Fruit fly (Drosophila melanogaster) whole organism, embryonic: Measurements from ENCODE around the gene CG33947.

ENCODE experiments used
- Antp ChIP-seq: fragments of 200-800 bp; sonication (Bioruptor generic); optimal IDR thresholded peaks from 3 replicates; lab custom pipeline; 2016; ENCODE audit warnings: missing biosample characterization, missing genetic modification characterization
- CG10274 ChIP-seq: fragments of 200-800 bp; sonication (Bioruptor generic); optimal IDR thresholded peaks from 3 replicates; lab custom pipeline; 2017; ENCODE audit warnings: missing biosample characterization, mild to moderate bottlenecking, missing genetic modification characterization
- CG11085 ChIP-seq: fragments of 200-800 bp; sonication (Bioruptor generic); IDR thresholded peaks from 2 replicates; pipeline ENCODE4 v1.3.6; 2022; ENCODE audit warnings: missing biosample characterization, missing genetic modification characterization
- CG12155 ChIP-seq: fragments of 200-800 bp; sonication (Bioruptor generic); optimal IDR thresholded peaks from 3 replicates; lab custom pipeline; 2016; ENCODE audit warnings: missing biosample characterization, missing genetic modification characterization
- CG1233 ChIP-seq: fragments of 200-800 bp; sonication (Bioruptor generic); optimal IDR thresholded peaks from 4 replicates; lab custom pipeline; 2018; ENCODE audit warnings: missing biosample characterization, mild to moderate bottlenecking, missing genetic modification characterization
- CG13424 ChIP-seq: fragments of 200-800 bp; sonication (Bioruptor generic); optimal IDR thresholded peaks from 2 replicates; lab custom pipeline; 2019; ENCODE audit warnings: missing biosample characterization, mild to moderate bottlenecking, missing genetic modification characterization, moderate library complexity
- CG15601 ChIP-seq: fragments of 200-800 bp; sonication (Bioruptor generic); optimal IDR thresholded peaks from 3 replicates; lab custom pipeline; 2019; ENCODE audit warnings: missing biosample characterization, mild to moderate bottlenecking, missing genetic modification characterization, moderate library complexity
- CG2116 ChIP-seq: fragments of 200-800 bp; sonication (Bioruptor generic); optimal IDR thresholded peaks from 3 replicates; lab custom pipeline; 2018; ENCODE audit warnings: missing biosample characterization, mild to moderate bottlenecking, missing genetic modification characterization
- CG2202 ChIP-seq: fragments of 200-800 bp; sonication (Bioruptor generic); optimal IDR thresholded peaks from 2 replicates; lab custom pipeline; 2018; ENCODE audit warnings: missing biosample characterization, mild to moderate bottlenecking, missing genetic modification characterization
- CG2712 ChIP-seq: fragments of 200-800 bp; optimal IDR thresholded peaks from 3 replicates; lab custom pipeline; 2019; ENCODE audit warnings: missing biosample characterization, mild to moderate bottlenecking, missing genetic modification characterization, moderate library complexity
- CG32772 ChIP-seq: fragments of 200-800 bp; sonication (Bioruptor generic); IDR thresholded peaks from 2 replicates; pipeline ENCODE4 v1.3.6; 2022; ENCODE audit warnings: missing biosample characterization, missing genetic modification characterization
- CG4360 ChIP-seq: fragments of 200-800 bp; sonication (Bioruptor generic); IDR thresholded peaks from 2 replicates; pipeline ENCODE4 v1.3.6; 2022; ENCODE audit warnings: missing biosample characterization, missing genetic modification characterization
- CG4617 ChIP-seq: fragments of 200-800 bp; sonication (Bioruptor generic); optimal IDR thresholded peaks from 3 replicates; lab custom pipeline; 2016; ENCODE audit warnings: missing biosample characterization, missing genetic modification characterization, borderline replicate concordance
- CG6683 ChIP-seq: fragments of 200-800 bp; sonication (Bioruptor generic); optimal IDR thresholded peaks from 2 replicates; lab custom pipeline; 2017; ENCODE audit warnings: missing biosample characterization, mild to moderate bottlenecking, missing genetic modification characterization, missing genetic modification reagents
- CG6813 ChIP-seq: fragments of 200-800 bp; sonication (Bioruptor generic); optimal IDR thresholded peaks from 2 replicates; lab custom pipeline; 2017; ENCODE audit warnings: missing biosample characterization, missing genetic modification characterization, mild to moderate bottlenecking, moderate library complexity, missing genetic modification reagents
- CG8089 ChIP-seq: fragments of 200-800 bp; sonication (Bioruptor generic); optimal IDR thresholded peaks from 3 replicates; lab custom pipeline; 2016; ENCODE audit warnings: missing biosample characterization, missing genetic modification characterization
- CG8944 ChIP-seq: fragments of 200-800 bp; sonication (Bioruptor generic); optimal IDR thresholded peaks from 3 replicates; lab custom pipeline; 2016; ENCODE audit warnings: missing biosample characterization, missing genetic modification characterization
- CoRest ChIP-seq: fragments of 200-800 bp; sonication (Bioruptor generic); optimal IDR thresholded peaks from 3 replicates; lab custom pipeline; 2018; ENCODE audit warnings: missing biosample characterization, mild to moderate bottlenecking, missing genetic modification characterization, moderate library complexity
- E2f1 ChIP-seq: fragments of 200-800 bp; sonication (Bioruptor generic); IDR thresholded peaks from 2 replicates; pipeline ENCODE4 v1.3.6; 2022; ENCODE audit warnings: missing biosample characterization, missing genetic modification characterization
- Elba2 ChIP-seq: fragments of 200-800 bp; sonication (Bioruptor generic); optimal IDR thresholded peaks from 3 replicates; lab custom pipeline; 2016; ENCODE audit warnings: missing biosample characterization, missing genetic modification characterization
- Gug ChIP-seq: fragments of 200-800 bp; sonication (Bioruptor generic); IDR thresholded peaks from 4 replicates; pipeline ENCODE4 v1.3.6; 2022; ENCODE audit warnings: missing biosample characterization, missing genetic modification characterization
- HHEX ChIP-seq: fragments of 200-800 bp; sonication (Bioruptor generic); optimal IDR thresholded peaks from 3 replicates; lab custom pipeline; 2017; ENCODE audit warnings: missing biosample characterization, mild to moderate bottlenecking, missing genetic modification characterization, missing genetic modification reagents
- Hand ChIP-seq: fragments of 200-800 bp; sonication (Bioruptor generic); optimal IDR thresholded peaks from 2 replicates; lab custom pipeline; 2017; ENCODE audit warnings: mild to moderate bottlenecking, missing biosample characterization, missing genetic modification reagents, missing genetic modification characterization
- HmgD ChIP-seq: fragments of 200-800 bp; sonication (Bioruptor generic); optimal IDR thresholded peaks from 3 replicates; lab custom pipeline; 2016; ENCODE audit warnings: missing biosample characterization, missing genetic modification characterization
- Hmr ChIP-seq: fragments of 200-800 bp; sonication (Bioruptor generic); optimal IDR thresholded peaks from 3 replicates; lab custom pipeline; 2017; ENCODE audit warnings: mild to moderate bottlenecking, missing biosample characterization, missing genetic modification reagents, missing genetic modification characterization
- MBD-R2 ChIP-seq: fragments of 200-800 bp; sonication (Bioruptor generic); IDR thresholded peaks from 2 replicates; pipeline ENCODE4 v1.3.6; 2022; ENCODE audit warnings: missing biosample characterization, missing genetic modification characterization
- Med ChIP-seq: fragments of 200-800 bp; sonication (Bioruptor generic); peaks from one replicate; lab custom pipeline; 2016; ENCODE audit warnings: missing biosample characterization, missing genetic modification characterization, mild to moderate bottlenecking, inconsistent platforms, moderate library complexity
- Side ChIP-seq: fragments of 200-800 bp; sonication (Bioruptor generic); optimal IDR thresholded peaks from 2 replicates; lab custom pipeline; 2016; ENCODE audit warnings: missing biosample characterization, missing genetic modification characterization
- Sox100B ChIP-seq: fragments of 200-800 bp; sonication (Bioruptor generic); optimal IDR thresholded peaks from 3 replicates; lab custom pipeline; 2018; ENCODE audit warnings: missing biosample characterization, mild to moderate bottlenecking, missing genetic modification characterization
- Stat92E ChIP-seq, 3 experiments: fragments of >200 bp in 2 of 3; fragments of 200-800 bp in 1 of 3; sonication (Bioruptor generic) in 1 of 3; optimal IDR thresholded peaks; 2 replicates each; lab custom pipeline; 2017 to 2019; ENCODE audit warnings: missing biosample characterization in 3 of 3, missing genetic modification characterization in 3 of 3, mild to moderate bottlenecking in 1 of 3, moderate library complexity in 1 of 3
- Trl ChIP-seq, 3 experiments: fragments of >200 bp in 2 of 3; fragments of 200-800 bp in 1 of 3; sonication (Bioruptor generic) in 1 of 3; optimal IDR thresholded peaks; 2 replicates in 1 of 3; 3 replicates in 2 of 3; lab custom pipeline; 2016 to 2017; ENCODE audit warnings: missing biosample characterization in 1 of 3, missing genetic modification characterization in 1 of 3
- amos ChIP-seq: fragments of 200-800 bp; sonication (Bioruptor generic); IDR thresholded peaks from 2 replicates; pipeline ENCODE4 v1.3.6; 2022; ENCODE audit warnings: missing biosample characterization, missing genetic modification characterization; ENCODE audit not compliant: partially characterized antibody
- bab2 ChIP-seq: fragments of 200-800 bp; sonication (Bioruptor generic); optimal IDR thresholded peaks from 2 replicates; lab custom pipeline; 2016; ENCODE audit warnings: missing biosample characterization, missing genetic modification characterization
- btn ChIP-seq: fragments of 200-800 bp; sonication (Bioruptor generic); optimal IDR thresholded peaks from 2 replicates; lab custom pipeline; 2016; ENCODE audit warnings: missing biosample characterization, missing genetic modification characterization
- gcm2 ChIP-seq: fragments of 200-800 bp; sonication (Bioruptor generic); optimal IDR thresholded peaks from 2 replicates; lab custom pipeline; 2016; ENCODE audit warnings: missing biosample characterization, missing genetic modification characterization
- gfzf ChIP-seq: fragments of 200-800 bp; sonication (Bioruptor generic); optimal IDR thresholded peaks from 2 replicates; lab custom pipeline; 2016; ENCODE audit warnings: missing biosample characterization, mild to moderate bottlenecking, missing genetic modification characterization, moderate library complexity
- jumu ChIP-seq: fragments of 200-800 bp; sonication (Bioruptor generic); optimal IDR thresholded peaks from 3 replicates; lab custom pipeline; 2016; ENCODE audit warnings: missing biosample characterization, missing genetic modification characterization
- lab ChIP-seq: fragments of 200-800 bp; sonication (Bioruptor generic); optimal IDR thresholded peaks from 3 replicates; lab custom pipeline; 2017; ENCODE audit warnings: missing biosample characterization, missing genetic modification characterization, mild to moderate bottlenecking, moderate library complexity, missing genetic modification reagents
- lilli ChIP-seq: fragments of 200-800 bp; sonication (Bioruptor generic); optimal IDR thresholded peaks from 3 replicates; lab custom pipeline; 2016; ENCODE audit warnings: missing biosample characterization, missing genetic modification characterization
- lmd ChIP-seq: fragments of 200-800 bp; sonication (Bioruptor generic); IDR thresholded peaks from 2 replicates; pipeline ENCODE4 v1.3.6; 2022; ENCODE audit warnings: missing biosample characterization, missing genetic modification characterization
- luna ChIP-seq: fragments of 200-800 bp; sonication (Bioruptor generic); optimal IDR thresholded peaks from 2 replicates; lab custom pipeline; 2016; ENCODE audit warnings: missing biosample characterization, missing genetic modification characterization
- maf-S ChIP-seq: fragments of 200-800 bp; sonication (Bioruptor generic); optimal IDR thresholded peaks from 2 replicates; lab custom pipeline; 2016; ENCODE audit warnings: missing biosample characterization, missing genetic modification characterization
- p53 ChIP-seq: fragments of 200-800 bp; sonication (Bioruptor generic); optimal IDR thresholded peaks from 2 replicates; lab custom pipeline; 2016; ENCODE audit warnings: missing biosample characterization, missing genetic modification characterization
- pho ChIP-seq: fragments of 200-800 bp; sonication (Bioruptor generic); optimal IDR thresholded peaks from 2 replicates; lab custom pipeline; 2016; ENCODE audit warnings: missing biosample characterization, missing genetic modification characterization
- pita ChIP-seq: fragments of 200-800 bp; sonication (Bioruptor generic); optimal IDR thresholded peaks from 2 replicates; lab custom pipeline; 2017; ENCODE audit warnings: missing biosample characterization, mild to moderate bottlenecking, missing genetic modification characterization
- prd ChIP-seq, 3 experiments: fragments of >200 bp in 2 of 3; fragments of 200-800 bp in 1 of 3; sonication (Bioruptor generic) in 1 of 3; optimal IDR thresholded peaks in 2 of 3; IDR thresholded peaks in 1 of 3; 2 replicates in 2 of 3; 3 replicates in 1 of 3; pipeline versions ENCODE4 v1.3.6 to Lab custom; 2017 to 2022; ENCODE audit warnings: missing biosample characterization in 1 of 3, missing genetic modification characterization in 1 of 3
- schlank ChIP-seq: fragments of 200-800 bp; sonication (Bioruptor generic); optimal IDR thresholded peaks from 2 replicates; lab custom pipeline; 2018; ENCODE audit warnings: missing biosample characterization, mild to moderate bottlenecking, missing genetic modification characterization
- zen2 ChIP-seq: fragments of 200-800 bp; sonication (Bioruptor generic); IDR thresholded peaks from 3 replicates; pipeline ENCODE4 v1.3.6; 2022; ENCODE audit warnings: missing biosample characterization, missing genetic modification characterization; ENCODE audit not compliant: partially characterized antibody
- zfh2 ChIP-seq: fragments of 200-800 bp; sonication (Bioruptor generic); optimal IDR thresholded peaks from 2 replicates; lab custom pipeline; 2016; ENCODE audit warnings: missing biosample characterization, missing genetic modification characterization

Gene CG33947

dm6 chr3L:11123088-11123487 is 26.8 kb downstream of the CG33947 start, which contains the start of the genes Ufd1 and NaPi-III (continued):
- peak; percentile 36 for TF ChIP-seq CG8944 (GFP tag; lab: Kevin White, UChicago)
- TF ChIP-seq CG15601 (tag; lab: Kevin White, UChicago) = peak; percentile 71
- TF ChIP-seq Hand (GFP tag; lab: Kevin White, UChicago) = no peak
- peak; percentile 20 for TF ChIP-seq Side
- TF ChIP-seq CG6813 (GFP tag; lab: Kevin White, UChicago) = no peak
- no peak for TF ChIP-seq Trl (optimal IDR thresholded peaks at IDR 0.05; lab: Kevin White, UChicago)
- TF ChIP-seq Trl (GFP tag; optimal IDR thresholded peaks at IDR 0.05; lab: Kevin White, UChicago) = peak; percentile 2
- TF ChIP-seq CG2202 (tag; lab: Kevin White, UChicago) = peak; percentile 4
- TF ChIP-seq schlank (tag; lab: Kevin White, UChicago) = no peak
- TF ChIP-seq zen2 = peak; percentile 65; the same call in 2 of the 3 replicates
- peak; percentile 85 for TF ChIP-seq CG32772 (GFP tag; lab: Robert Waterston, UW)
- no peak for TF ChIP-seq gcm2 (GFP tag; lab: Kevin White, UChicago)
- peak; percentile 24 for TF ChIP-seq btn (GFP tag; lab: Kevin White, UChicago)
- peak; percentile 78 for TF ChIP-seq p53 (GFP tag; lab: Kevin White, UChicago)
- TF ChIP-seq Gug (GFP tag; lab: Robert Waterston, UW) = peak; percentile 26; the same call in 1 of the 4 replicates
- TF ChIP-seq CG12155 (GFP tag; lab: Kevin White, UChicago) = peak; percentile 56
- TF ChIP-seq prd (optimal IDR thresholded peaks at IDR 0.05; lab: Kevin White, UChicago) = no peak
- peak; percentile 35; the same call in 1 of the 3 replicates for TF ChIP-seq prd (GFP tag; IDR thresholded peaks at IDR 0.05; lab: Robert Waterston, UW)
- peak; percentile 46 for TF ChIP-seq zfh2 (GFP tag; lab: Kevin White, UChicago)
- TF ChIP-seq jumu (GFP tag; lab: Kevin White, UChicago) = peak; percentile 79
- peak; percentile 92 for TF ChIP-seq CG4617 (GFP tag; lab: Kevin White, UChicago)
- TF ChIP-seq pho (GFP tag; lab: Kevin White, UChicago) = peak; percentile 35
- TF ChIP-seq lilli (GFP tag; lab: Kevin White, UChicago) = peak; percentile 46
- peak; percentile 82 for TF ChIP-seq CG4360 (GFP tag; lab: Robert Waterston, UW)
- no peak for TF ChIP-seq CG11085 (GFP tag; lab: Robert Waterston, UW)
- peak; percentile 90 for TF ChIP-seq Hmr (GFP tag; lab: Kevin White, UChicago)
- peak; percentile 30 for TF ChIP-seq lab
- no peak for TF ChIP-seq Sox100B (GFP tag; lab: Kevin White, UChicago)
- TF ChIP-seq maf-S (GFP tag; lab: Kevin White, UChicago) = peak; percentile 35
- TF ChIP-seq Antp (GFP tag; lab: Kevin White, UChicago) = peak; percentile 10
- TF ChIP-seq bab2 (GFP tag; lab: Kevin White, UChicago) = peak; percentile 14
- peak; percentile 98 for TF ChIP-seq gfzf (GFP tag; lab: Kevin White, UChicago)
- TF ChIP-seq CG1233 = no peak
- peak; percentile 74 for TF ChIP-seq Elba2 (GFP tag; lab: Kevin White, UChicago)
- TF ChIP-seq E2f1 = peak; percentile 51; the same call in 1 of the 2 replicates
- peak; percentile 73 for TF ChIP-seq CoRest
- peak; percentile 90 for TF ChIP-seq amos (GFP tag; lab: Robert Waterston, UW)
- TF ChIP-seq pita (GFP tag; lab: Kevin White, UChicago) = peak; percentile 94
- TF ChIP-seq CG2712 (tag; lab: Kevin White, UChicago) = peak; percentile 56
- peak; percentile 94 for TF ChIP-seq HmgD (GFP tag; lab: Kevin White, UChicago)
- no peak for TF ChIP-seq CG10274 (GFP tag; lab: Kevin White, UChicago)
- TF ChIP-seq CG8089 (GFP tag; lab: Kevin White, UChicago) = peak; percentile 50
- no peak for TF ChIP-seq CG6683
- peak; percentile 23 for TF ChIP-seq CG13424 (tag; lab: Kevin White, UChicago)
- peak; percentile 20; the same call in 1 of the 2 replicates for TF ChIP-seq lmd (GFP tag; lab: Robert Waterston, UW)
- TF ChIP-seq CG2116 (GFP tag; lab: Kevin White, UChicago) = peak; percentile 91
- TF ChIP-seq MBD-R2 = peak; percentile 97
- TF ChIP-seq Stat92E (GFP tag; optimal IDR thresholded peaks at IDR 0.05; lab: Kevin White, UChicago) = peak in 1 of 3 experiments; percentile 80
- TF ChIP-seq luna (GFP tag; lab: Kevin White, UChicago) = peak; percentile 2
- no peak for TF ChIP-seq HHEX
- TF ChIP-seq Med (GFP tag; lab: Kevin White, UChicago) = peak; percentile 92
